Fruit fly (Drosophila melanogaster) whole organism, prepupa: ENCODE data around the gene CG33630.

ENCODE experiments used
- CG10669 ChIP-seq: fragments of 200-800 bp; sonication (Bioruptor generic); optimal IDR thresholded peaks from 3 replicates; lab custom pipeline; 2018; ENCODE audit warnings: missing biosample characterization, mild to moderate bottlenecking, missing genetic modification characterization, moderate library complexity
- Sox102F ChIP-seq: fragments of 200-800 bp; sonication (Bioruptor generic); optimal IDR thresholded peaks from 2 replicates; lab custom pipeline; 2016; ENCODE audit warnings: missing biosample characterization, mild to moderate bottlenecking, missing genetic modification characterization
- acj6 ChIP-seq: fragments of 200-800 bp; sonication (Bioruptor generic); optimal IDR thresholded peaks from 3 replicates; lab custom pipeline; 2016; ENCODE audit warnings: missing biosample characterization, missing genetic modification characterization
- dac ChIP-seq: fragments of 200-800 bp; sonication (Bioruptor generic); optimal IDR thresholded peaks from 2 replicates; lab custom pipeline; 2017; ENCODE audit warnings: missing biosample characterization, mild to moderate bottlenecking, missing genetic modification characterization

- TF ChIP-seq Sox102F (GFP tag; lab: Kevin White, UChicago) (no peak), dac (no peak), acj6 (GFP tag; lab: Kevin White, UChicago) (no peak), CG10669 (GFP tag; lab: Kevin White, UChicago) (no peak)
Measured at dm6 chr3R:10039188-10039587, 23.2 kb upstream of the CG33630 start.
